Worm (Caenorhabditis elegans): ENCODE data around the gene tag-293.

- TF ChIP-seq elt-1 (tag; optimal IDR thresholded peaks at IDR 0.05; ENCODE audit: borderline replicate concordance, insufficient read depth): no peak
- TF ChIP-seq lin-13 (tag; optimal IDR thresholded peaks at IDR 0.05): no peak
- no peak for TF ChIP-seq nhr-237 (tag; optimal IDR thresholded peaks at IDR 0.05)
- no peak for TF ChIP-seq blmp-1 (tag; optimal IDR thresholded peaks at IDR 0.05)
- no peak for TF ChIP-seq ztf-11 (tag; optimal IDR thresholded peaks at IDR 0.05)
- TF ChIP-seq unc-39 (tag; optimal IDR thresholded peaks at IDR 0.05): no peak
- TF ChIP-seq mep-1 (tag; optimal IDR thresholded peaks at IDR 0.05): no peak
- TF ChIP-seq sptf-1 (tag; optimal IDR thresholded peaks at IDR 0.05): no peak
- no peak for TF ChIP-seq snpc-4 (tag; optimal IDR thresholded peaks at IDR 0.05)
- TF ChIP-seq unc-62 (GFP tag; optimal IDR thresholded peaks at IDR 0.05): no peak
- TF ChIP-seq nhr-76 (tag; optimal IDR thresholded peaks at IDR 0.05): no peak
- TF ChIP-seq zip-8 (tag; optimal IDR thresholded peaks at IDR 0.05): no peak
- TF ChIP-seq mls-2 (tag; optimal IDR thresholded peaks at IDR 0.05): no peak
These were observed 28.4 kb downstream of the tag-293 start, which contains the start of gene F10G2.4 for ce11 chrV:7326928-7327327.
